Worm (Caenorhabditis elegans): ENCODE measurements around the gene phat-7.

DNA sequence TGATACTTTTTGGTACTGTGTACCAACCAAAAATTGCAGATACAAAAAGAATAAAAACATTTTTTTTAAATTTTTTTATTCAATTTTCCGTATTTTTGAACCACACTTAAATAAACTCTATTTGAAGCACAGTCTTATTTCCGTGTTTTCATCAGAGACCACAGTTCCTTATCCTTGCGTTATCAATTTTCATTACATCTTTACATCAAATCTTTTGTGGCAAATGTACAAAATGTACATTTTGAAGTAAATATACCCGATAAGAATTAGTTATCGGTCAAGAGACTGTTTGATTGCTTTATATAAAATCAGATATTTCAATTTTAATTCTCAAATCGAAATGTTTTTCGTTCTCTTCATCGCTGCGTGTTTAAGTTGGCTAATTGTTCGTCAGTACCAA lies 23.9 kb upstream of the phat-7 start, which contains the start of gene cyp-35A3:
- TF ChIP-seq nfya-1 (tag; optimal IDR thresholded peaks at IDR 0.05; ENCODE audit: insufficient read depth), result no peak
- no peak for TF ChIP-seq pha-4 (tag; optimal IDR thresholded peaks at IDR 0.05)
- TF ChIP-seq snpc-4 (tag; optimal IDR thresholded peaks at IDR 0.05), result no peak
- no peak for TF ChIP-seq unc-39 (tag; optimal IDR thresholded peaks at IDR 0.05)
- no peak for TF ChIP-seq ztf-4 (tag; optimal IDR thresholded peaks at IDR 0.05)
- no peak for TF ChIP-seq nhr-76 (tag; optimal IDR thresholded peaks at IDR 0.05)
- no peak for TF ChIP-seq ama-1 (optimal IDR thresholded peaks at IDR 0.05)
- TF ChIP-seq elt-2 (tag; optimal IDR thresholded peaks at IDR 0.05), result no peak
